Fruit fly (Drosophila melanogaster) whole organism, embryonic: ENCODE measurements around the gene CG8516.
A peak's percentile ranks its signal among the peaks of the same experiment; 100 is the strongest.

Experiments
- Ada2b ChIP-seq: fragments of 200-800 bp; sonication (Bioruptor generic); IDR thresholded peaks from 2 replicates; pipeline ENCODE4 v1.3.6; 2022; ENCODE audit warnings: missing biosample characterization, missing genetic modification characterization
- Bgb ChIP-seq: fragments of 200-800 bp; sonication (Bioruptor generic); IDR thresholded peaks from 2 replicates; pipeline ENCODE4 v1.3.6; 2022; ENCODE audit warnings: missing biosample characterization, missing genetic modification characterization; ENCODE audit not compliant: partially characterized antibody
- C15 ChIP-seq: fragments of 200-800 bp; sonication (Bioruptor generic); IDR thresholded peaks from 3 replicates; pipeline ENCODE4 v1.3.6; 2022; ENCODE audit warnings: missing biosample characterization, missing genetic modification characterization
- CG10959 ChIP-seq: fragments of 200-800 bp; sonication (Bioruptor generic); IDR thresholded peaks from 2 replicates; pipeline ENCODE4 v1.3.6; 2022; ENCODE audit warnings: missing biosample characterization, missing genetic modification characterization
- CG11696 ChIP-seq: fragments of 200-800 bp; sonication (Bioruptor generic); IDR thresholded peaks from 2 replicates; pipeline ENCODE4 v1.3.6; 2022; ENCODE audit warnings: missing biosample characterization, missing genetic modification characterization
- CG1233 ChIP-seq: fragments of 200-800 bp; sonication (Bioruptor generic); optimal IDR thresholded peaks from 4 replicates; lab custom pipeline; 2018; ENCODE audit warnings: missing biosample characterization, mild to moderate bottlenecking, missing genetic modification characterization
- CG13424 ChIP-seq: fragments of 200-800 bp; sonication (Bioruptor generic); optimal IDR thresholded peaks from 2 replicates; lab custom pipeline; 2019; ENCODE audit warnings: missing biosample characterization, mild to moderate bottlenecking, missing genetic modification characterization, moderate library complexity
- CG14710 ChIP-seq: fragments of 200-800 bp; sonication (Bioruptor generic); optimal IDR thresholded peaks from 3 replicates; lab custom pipeline; 2019; ENCODE audit warnings: missing biosample characterization, mild to moderate bottlenecking, missing genetic modification characterization, moderate library complexity
- CG15073 ChIP-seq: fragments of 200-800 bp; sonication (Bioruptor generic); optimal IDR thresholded peaks from 2 replicates; lab custom pipeline; 2016; ENCODE audit warnings: missing biosample characterization, missing genetic modification characterization
- CG2875 ChIP-seq: fragments of 200-800 bp; sonication (Bioruptor generic); optimal IDR thresholded peaks from 2 replicates; lab custom pipeline; 2017; ENCODE audit warnings: missing biosample characterization, mild to moderate bottlenecking, missing genetic modification characterization, missing genetic modification reagents
- CG2889 ChIP-seq: fragments of 200-800 bp; sonication (Bioruptor generic); IDR thresholded peaks from 3 replicates; pipeline ENCODE4 v1.3.6; 2022; ENCODE audit warnings: missing biosample characterization, missing genetic modification characterization
- CG42726 ChIP-seq: fragments of 200-800 bp; sonication (Bioruptor generic); IDR thresholded peaks from 2 replicates; pipeline ENCODE4 v1.3.6; 2022; ENCODE audit warnings: missing biosample characterization, missing genetic modification characterization; ENCODE audit not compliant: partially characterized antibody
- CG6654 ChIP-seq: fragments of 200-800 bp; sonication (Bioruptor generic); optimal IDR thresholded peaks from 2 replicates; lab custom pipeline; 2017; ENCODE audit warnings: missing biosample characterization, mild to moderate bottlenecking, missing genetic modification characterization
- CG7357 ChIP-seq: fragments of 200-800 bp; sonication (Bioruptor generic); IDR thresholded peaks from 3 replicates; pipeline ENCODE4 v1.3.6; 2022; ENCODE audit warnings: missing biosample characterization, missing genetic modification characterization
- CG8388 ChIP-seq: fragments of 200-800 bp; sonication (Bioruptor generic); optimal IDR thresholded peaks from 2 replicates; lab custom pipeline; 2019; ENCODE audit warnings: missing biosample characterization, mild to moderate bottlenecking, missing genetic modification characterization, moderate library complexity
- CG9437 ChIP-seq: fragments of 200-800 bp; sonication (Bioruptor generic); optimal IDR thresholded peaks from 2 replicates; lab custom pipeline; 2018; ENCODE audit warnings: missing biosample characterization, mild to moderate bottlenecking, missing genetic modification characterization
- CG9727 ChIP-seq: fragments of 200-800 bp; sonication (Bioruptor generic); optimal IDR thresholded peaks from 3 replicates; lab custom pipeline; 2017; ENCODE audit warnings: missing biosample characterization, mild to moderate bottlenecking, missing genetic modification characterization
- CG9876 ChIP-seq: fragments of 200-800 bp; sonication (Bioruptor generic); optimal IDR thresholded peaks from 2 replicates; lab custom pipeline; 2016; ENCODE audit warnings: missing biosample characterization, missing genetic modification characterization
- Camta ChIP-seq: fragments of 200-800 bp; sonication (Bioruptor generic); optimal IDR thresholded peaks from 2 replicates; lab custom pipeline; 2016; ENCODE audit warnings: missing biosample characterization, missing genetic modification characterization
- D19A ChIP-seq: fragments of 200-800 bp; optimal IDR thresholded peaks from 3 replicates; lab custom pipeline; 2019; ENCODE audit warnings: missing biosample characterization, mild to moderate bottlenecking, missing genetic modification characterization, moderate library complexity
- Dip3 ChIP-seq: fragments of 200-800 bp; sonication (Bioruptor generic); optimal IDR thresholded peaks from 3 replicates; lab custom pipeline; 2016; ENCODE audit warnings: missing biosample characterization, missing genetic modification characterization
- Doc2 ChIP-seq: fragments of 200-800 bp; sonication (Bioruptor generic); IDR thresholded peaks from 2 replicates; pipeline ENCODE4 v1.3.6; 2022; ENCODE audit warnings: missing biosample characterization, missing genetic modification characterization
- Doc3 ChIP-seq: fragments of 200-800 bp; sonication (Bioruptor generic); IDR thresholded peaks from 3 replicates; pipeline ENCODE4 v1.3.6; 2022; ENCODE audit warnings: missing biosample characterization, missing genetic modification characterization; ENCODE audit not compliant: partially characterized antibody
- GATAe ChIP-seq: fragments of 200-800 bp; sonication (Bioruptor generic); conservative IDR thresholded peaks from 2 replicates; pipeline ENCODE4 v1.3.6; 2022; ENCODE audit warnings: missing biosample characterization, missing genetic modification characterization
- HLH54F ChIP-seq: fragments of 200-800 bp; sonication (Bioruptor generic); optimal IDR thresholded peaks from 3 replicates; lab custom pipeline; 2016; ENCODE audit warnings: missing biosample characterization, missing genetic modification characterization
- HmgD ChIP-seq: fragments of 200-800 bp; sonication (Bioruptor generic); optimal IDR thresholded peaks from 3 replicates; lab custom pipeline; 2016; ENCODE audit warnings: missing biosample characterization, missing genetic modification characterization
- Mes4 ChIP-seq: fragments of 200-800 bp; sonication (Bioruptor generic); optimal IDR thresholded peaks from 2 replicates; lab custom pipeline; 2016; ENCODE audit warnings: missing biosample characterization, missing genetic modification characterization
- Sry-β ChIP-seq: fragments of 200-800 bp; sonication (Bioruptor generic); optimal IDR thresholded peaks from 2 replicates; lab custom pipeline; 2018; ENCODE audit warnings: missing biosample characterization, mild to moderate bottlenecking, missing genetic modification characterization, moderate library complexity
- amos ChIP-seq: fragments of 200-800 bp; sonication (Bioruptor generic); IDR thresholded peaks from 2 replicates; pipeline ENCODE4 v1.3.6; 2022; ENCODE audit warnings: missing biosample characterization, missing genetic modification characterization; ENCODE audit not compliant: partially characterized antibody
- ci ChIP-seq: fragments of 200-800 bp; sonication (Bioruptor generic); IDR thresholded peaks from 3 replicates; pipeline ENCODE4 v1.3.6; 2022; ENCODE audit warnings: missing biosample characterization, missing genetic modification characterization
- crc ChIP-seq: fragments of 200-800 bp; sonication (Bioruptor generic); optimal IDR thresholded peaks from 2 replicates; lab custom pipeline; 2016; ENCODE audit warnings: missing biosample characterization, missing genetic modification characterization
- dan ChIP-seq: fragments of 200-800 bp; sonication (Bioruptor generic); IDR thresholded peaks from 2 replicates; pipeline ENCODE4 v1.3.6; 2022; ENCODE audit warnings: missing biosample characterization, missing genetic modification characterization
- en ChIP-seq: fragments of 200-800 bp; sonication (Bioruptor generic); optimal IDR thresholded peaks from 2 replicates; lab custom pipeline; 2016; ENCODE audit warnings: missing biosample characterization, missing genetic modification characterization
- fd102C ChIP-seq: fragments of 200-800 bp; sonication (Bioruptor generic); optimal IDR thresholded peaks from 2 replicates; lab custom pipeline; 2018; ENCODE audit warnings: missing biosample characterization, mild to moderate bottlenecking, missing genetic modification characterization, moderate library complexity
- fu2 ChIP-seq: fragments of 200-800 bp; sonication (Bioruptor generic); optimal IDR thresholded peaks from 2 replicates; lab custom pipeline; 2016; ENCODE audit warnings: missing biosample characterization, missing genetic modification characterization
- her ChIP-seq: fragments of 200-800 bp; sonication (Bioruptor generic); optimal IDR thresholded peaks from 2 replicates; lab custom pipeline; 2016; ENCODE audit warnings: missing biosample characterization, missing genetic modification characterization
- jing ChIP-seq: fragments of 200-800 bp; sonication (Bioruptor generic); optimal IDR thresholded peaks from 2 replicates; lab custom pipeline; 2018; ENCODE audit warnings: missing biosample characterization, mild to moderate bottlenecking, missing genetic modification characterization
- knrl ChIP-seq: fragments of 200-800 bp; sonication (Bioruptor generic); IDR thresholded peaks from 3 replicates; pipeline ENCODE4 v1.3.6; 2022; ENCODE audit warnings: missing biosample characterization, missing genetic modification characterization; ENCODE audit not compliant: partially characterized antibody
- lbe ChIP-seq: fragments of 200-800 bp; sonication (Bioruptor generic); optimal IDR thresholded peaks from 2 replicates; lab custom pipeline; 2016; ENCODE audit warnings: missing biosample characterization, mild to moderate bottlenecking, missing genetic modification characterization
- odd ChIP-seq: fragments of 200-800 bp; sonication (Bioruptor generic); optimal IDR thresholded peaks from 2 replicates; lab custom pipeline; 2017; ENCODE audit warnings: missing biosample characterization, mild to moderate bottlenecking, missing genetic modification characterization
- org-1 ChIP-seq: fragments of 200-800 bp; sonication (Bioruptor generic); optimal IDR thresholded peaks from 2 replicates; lab custom pipeline; 2017; ENCODE audit warnings: missing biosample characterization, missing genetic modification characterization
- pan ChIP-seq, 4 experiments: fragments of >200 bp in 3 of 4; fragments of 200-800 bp in 1 of 4; sonication (Bioruptor generic) in 1 of 4; optimal IDR thresholded peaks in 3 of 4; IDR thresholded peaks in 1 of 4; 2 replicates each; pipeline versions ENCODE4 v1.3.6 to Lab custom; 2017 to 2022; ENCODE audit warnings: missing biosample characterization in 2 of 4, missing genetic modification characterization in 2 of 4, mixed read lengths in 1 of 4
- pb ChIP-seq: fragments of 200-800 bp; sonication (Bioruptor generic); optimal IDR thresholded peaks from 3 replicates; lab custom pipeline; 2016; ENCODE audit warnings: missing biosample characterization, missing genetic modification characterization
- peb ChIP-seq: fragments of 200-800 bp; sonication (Bioruptor generic); IDR thresholded peaks from 2 replicates; pipeline ENCODE4 v1.3.6; 2022; ENCODE audit warnings: missing biosample characterization, missing genetic modification characterization
- sob ChIP-seq: fragments of 200-800 bp; sonication (Bioruptor generic); IDR thresholded peaks from 2 replicates; pipeline ENCODE4 v1.3.6; 2022; ENCODE audit warnings: missing biosample characterization, missing genetic modification characterization
- sqz ChIP-seq: fragments of 200-800 bp; sonication (Bioruptor generic); optimal IDR thresholded peaks from 3 replicates; lab custom pipeline; 2018; ENCODE audit warnings: missing biosample characterization, mild to moderate bottlenecking, missing genetic modification characterization
- stwl ChIP-seq: fragments of 200-800 bp; sonication (Bioruptor generic); optimal IDR thresholded peaks from 3 replicates; lab custom pipeline; 2018; ENCODE audit warnings: missing biosample characterization, mild to moderate bottlenecking, missing genetic modification characterization, moderate library complexity
- tgo ChIP-seq: fragments of 200-800 bp; sonication (Bioruptor generic); IDR thresholded peaks from 3 replicates; pipeline ENCODE4 v1.3.6; 2022; ENCODE audit warnings: missing biosample characterization, missing genetic modification characterization
- toy ChIP-seq: fragments of 200-800 bp; sonication (Bioruptor generic); IDR thresholded peaks from 2 replicates; pipeline ENCODE4 v1.3.6; 2022; ENCODE audit warnings: missing biosample characterization, missing genetic modification characterization
- usp ChIP-seq: fragments of >200 bp; optimal IDR thresholded peaks from 2 replicates; lab custom pipeline; 2017; ENCODE audit warnings: missing biosample characterization, missing genetic modification characterization

CG8516 gene

DNA sequence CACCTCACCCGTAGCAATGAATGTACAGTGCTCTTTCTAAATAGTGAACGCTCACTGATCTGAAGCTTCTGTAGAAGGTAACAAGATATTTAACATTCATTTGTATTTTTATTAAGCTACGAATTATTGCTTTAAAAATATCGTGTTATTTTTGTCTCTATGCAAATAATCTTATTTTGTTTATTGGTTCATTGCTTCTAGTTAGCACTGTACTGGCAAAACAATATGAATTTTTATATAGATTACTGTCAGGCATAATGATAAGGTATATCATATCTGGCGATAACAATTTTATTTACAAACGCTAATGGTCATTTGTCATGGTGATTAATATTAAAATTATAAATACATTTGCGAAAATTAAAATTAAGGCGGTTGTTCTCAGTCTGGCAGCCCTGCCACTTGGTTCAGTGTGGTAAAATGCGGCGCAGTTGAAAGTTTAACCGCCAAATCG, 21.5 kb upstream of the CG8516 start, which contains the start of gene CG9471 (continued):
- peak; percentile 82 for TF ChIP-seq org-1 (GFP tag; lab: Kevin White, UChicago)
- TF ChIP-seq CG7357 (GFP tag; lab: Robert Waterston, UW), result peak; percentile 83
- peak; percentile 92 for TF ChIP-seq tgo (GFP tag; lab: Robert Waterston, UW)
- peak; percentile 10 for TF ChIP-seq Sry-β (GFP tag; lab: Kevin White, UChicago)
- TF ChIP-seq fd102C (GFP tag; lab: Kevin White, UChicago), result peak; percentile 57
- TF ChIP-seq CG2889, result peak; percentile 89
- TF ChIP-seq odd (GFP tag; lab: Kevin White, UChicago), result peak; percentile 83
- TF ChIP-seq D19A (tag; lab: Kevin White, UChicago), result peak; percentile 87
- peak; percentile 84 for TF ChIP-seq CG11696 (GFP tag; lab: Robert Waterston, UW)
- no peak for TF ChIP-seq CG42726
- TF ChIP-seq lbe (GFP tag; lab: Kevin White, UChicago), result peak; percentile 96
- TF ChIP-seq crc, result peak; percentile 85
- no peak for TF ChIP-seq jing (GFP tag; lab: Kevin White, UChicago)
- TF ChIP-seq Doc3 (GFP tag; lab: Robert Waterston, UW), result no peak
- peak; percentile 79 for TF ChIP-seq CG9876 (GFP tag; lab: Kevin White, UChicago)
- TF ChIP-seq CG15073, result peak; percentile 31
- TF ChIP-seq pan (optimal IDR thresholded peaks at IDR 0.05; lab: Kevin White, UChicago), result no peak
- TF ChIP-seq pan (GFP tag; optimal IDR thresholded peaks at IDR 0.05 in 1 of 2, IDR thresholded peaks at IDR 0.05 in 1 of 2), result peak in 1 of 2 experiments; percentile 95
- peak; percentile 76; the same call in 1 of the 2 replicates for TF ChIP-seq toy (GFP tag; lab: Robert Waterston, UW)
- peak; percentile 89 for TF ChIP-seq CG1233 (GFP tag; lab: Kevin White, UChicago)
- TF ChIP-seq sob, result peak; percentile 94
- peak; percentile 94 for TF ChIP-seq Dip3 (GFP tag; lab: Kevin White, UChicago)
- peak; percentile 86 for TF ChIP-seq CG14710 (tag; lab: Kevin White, UChicago)
- peak; percentile 15; the same call in 1 of the 2 replicates for TF ChIP-seq Bgb
- peak; percentile 94 for TF ChIP-seq ci (GFP tag; lab: Robert Waterston, UW)
- peak; percentile 73 for TF ChIP-seq pb (GFP tag; lab: Kevin White, UChicago)
- TF ChIP-seq sqz, result peak; percentile 80
- TF ChIP-seq Mes4 (GFP tag; lab: Kevin White, UChicago), result peak; percentile 83
- peak; percentile 88 for TF ChIP-seq GATAe (GFP tag; lab: Robert Waterston, UW)
- no peak for TF ChIP-seq usp
- peak; percentile 82 for TF ChIP-seq CG9437 (GFP tag; lab: Kevin White, UChicago)
- TF ChIP-seq en (GFP tag; lab: Kevin White, UChicago), result peak; percentile 72
- TF ChIP-seq Doc2 (GFP tag; lab: Robert Waterston, UW), result peak; percentile 79
- peak; percentile 33 for TF ChIP-seq stwl (tag; lab: Kevin White, UChicago)
- TF ChIP-seq dan, result peak; percentile 69
- peak; percentile 78 for TF ChIP-seq CG2875 (GFP tag; lab: Kevin White, UChicago)
- TF ChIP-seq her (GFP tag; lab: Kevin White, UChicago), result peak; percentile 81
- TF ChIP-seq knrl (GFP tag; lab: Robert Waterston, UW), result no peak
- peak; percentile 93 for TF ChIP-seq Ada2b (GFP tag; lab: Robert Waterston, UW)
- TF ChIP-seq CG10959, result peak; percentile 81
- TF ChIP-seq fu2 (GFP tag; lab: Kevin White, UChicago), result peak; percentile 90
- peak; percentile 87 for TF ChIP-seq Camta (GFP tag; lab: Kevin White, UChicago)
- no peak for TF ChIP-seq amos (GFP tag; lab: Robert Waterston, UW)
- peak; percentile 90 for TF ChIP-seq HLH54F (GFP tag; lab: Kevin White, UChicago)
- TF ChIP-seq CG8388 (GFP tag; lab: Kevin White, UChicago), result peak; percentile 97
- TF ChIP-seq HmgD, result peak; percentile 47
- TF ChIP-seq CG9727 (GFP tag; lab: Kevin White, UChicago), result peak; percentile 92
- TF ChIP-seq peb (GFP tag; lab: Robert Waterston, UW), result peak; percentile 88
- TF ChIP-seq CG13424 (tag; lab: Kevin White, UChicago), result peak; percentile 90
- peak; percentile 71; the same call in 1 of the 3 replicates for TF ChIP-seq C15
- peak; percentile 78 for TF ChIP-seq CG6654 (GFP tag; lab: Kevin White, UChicago)
